Worm (Caenorhabditis elegans): ENCODE results near the gene F52E1.2.

F52E1.2 gene

DNA sequence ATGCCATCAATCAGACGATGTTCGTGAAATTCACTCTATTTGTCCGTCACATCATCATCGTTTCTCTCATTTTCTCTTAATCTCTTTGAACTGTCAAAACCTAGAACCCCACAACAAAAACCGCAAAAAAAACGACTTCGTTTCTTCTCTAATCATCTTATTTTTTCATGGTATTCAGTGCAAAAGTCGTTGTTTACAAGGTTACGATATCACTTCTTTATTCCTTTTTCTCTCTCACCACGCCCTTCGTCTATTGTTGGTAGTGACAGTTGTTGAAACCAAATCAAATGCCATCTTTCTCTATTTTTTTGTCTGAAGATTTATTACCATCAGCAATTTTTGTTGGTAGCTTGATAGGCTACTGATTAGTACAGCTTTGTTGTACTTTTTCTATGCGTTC, 38.8 kb downstream of the F52E1.2 start:
- TF ChIP-seq med-1 (GFP tag; optimal IDR thresholded peaks at IDR 0.05; ENCODE audit: insufficient read depth) (no peak), ztf-23 (GFP tag; IDR thresholded peaks at IDR 0.05) (no peak), flt-1 (GFP tag; IDR thresholded peaks at IDR 0.05) (no peak), ztf-29 (GFP tag; IDR thresholded peaks at IDR 0.05) (no peak), T22C8.4 (GFP tag; IDR thresholded peaks at IDR 0.05) (no peak), tab-1 (GFP tag; IDR thresholded peaks at IDR 0.05) (no peak), cog-1 (tag; optimal IDR thresholded peaks at IDR 0.05) (no peak), ref-1 (GFP tag; conservative IDR thresholded peaks at IDR 0.05) (no peak), klf-2 (GFP tag; conservative IDR thresholded peaks at IDR 0.05) (no peak)

DNA sequence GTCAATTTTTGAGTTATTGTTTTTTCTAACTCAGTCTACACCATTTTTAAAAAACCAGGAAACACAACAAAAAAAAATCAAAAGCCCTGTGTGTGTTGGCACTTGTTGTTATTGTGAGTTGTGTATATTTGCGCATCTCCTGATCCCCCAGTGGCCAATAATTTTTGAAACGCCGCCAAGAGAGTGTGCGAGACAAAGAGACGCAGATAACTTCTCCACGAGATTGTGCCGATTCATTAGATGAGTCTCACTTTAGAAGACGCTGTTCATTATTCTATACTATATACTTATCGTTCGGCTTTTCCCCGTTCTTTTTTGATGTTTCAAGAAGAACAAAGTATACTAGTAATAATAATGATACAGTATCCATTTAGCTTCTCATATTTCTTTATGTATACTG, 40.3 kb downstream of the F52E1.2 start:
- TF ChIP-seq flt-1 (GFP tag; IDR thresholded peaks at IDR 0.05) (no peak), tab-1 (GFP tag; IDR thresholded peaks at IDR 0.05) (no peak)

DNA sequence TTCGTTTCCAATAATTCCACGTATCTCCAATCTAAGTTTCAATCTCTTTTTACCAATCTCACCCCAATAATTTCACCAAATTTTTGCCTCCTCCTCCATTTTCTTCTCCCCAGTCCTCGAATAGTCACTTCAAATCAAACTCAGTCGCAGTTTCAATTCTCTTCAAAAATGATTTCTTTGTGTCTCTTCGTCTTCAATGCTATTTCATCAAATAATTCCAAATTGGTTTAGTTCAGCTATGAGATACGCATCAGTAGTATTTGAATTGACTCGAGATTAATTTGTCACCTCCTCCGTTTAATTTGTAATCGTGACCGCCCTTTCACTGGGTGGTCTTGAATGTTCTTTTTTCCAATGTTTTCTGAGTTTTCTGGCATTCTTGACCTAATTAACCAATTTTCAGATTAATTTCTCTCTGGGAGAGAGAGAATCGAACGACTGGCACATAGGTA, 44.6 kb downstream of the F52E1.2 start, which contains the start of gene T23B12.11:
TSS of gene T23B12.11 (plus strand) at position 402 of the 452 bp plus-strand sequence.
- no peak for TF ChIP-seq tab-1 (GFP tag; IDR thresholded peaks at IDR 0.05)
- no peak for TF ChIP-seq ztf-23 (GFP tag; IDR thresholded peaks at IDR 0.05)
- no peak for TF ChIP-seq ztf-29 (GFP tag; IDR thresholded peaks at IDR 0.05)
- no peak for TF ChIP-seq med-1 (GFP tag; optimal IDR thresholded peaks at IDR 0.05; ENCODE audit: insufficient read depth)
- TF ChIP-seq ref-1 (GFP tag; conservative IDR thresholded peaks at IDR 0.05), result no peak
- TF ChIP-seq cog-1 (tag; optimal IDR thresholded peaks at IDR 0.05), result no peak
- no peak for TF ChIP-seq klf-2 (GFP tag; conservative IDR thresholded peaks at IDR 0.05)

DNA sequence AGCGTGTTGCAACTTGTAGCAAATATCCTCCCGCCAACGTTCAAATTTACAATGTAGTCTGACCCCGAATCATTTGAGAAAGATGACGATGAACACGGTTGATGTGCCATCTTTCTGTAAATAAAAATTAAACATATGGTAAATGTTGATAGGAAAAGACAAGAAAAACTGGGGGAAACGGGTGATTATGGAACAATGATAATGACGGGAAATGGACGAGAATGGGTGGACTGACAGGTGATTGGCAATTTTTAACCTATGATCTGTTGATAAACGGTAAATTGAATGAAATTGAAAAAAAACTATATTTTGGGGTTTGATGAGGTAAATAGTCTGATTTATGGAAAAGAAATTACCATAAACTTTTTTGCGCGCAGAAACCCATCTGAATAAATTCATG, 49.9 kb downstream of the F52E1.2 start, which contains the start of gene T23B12.6:
TSS of gene T23B12.6 (minus strand) at position 114 of the 400 bp plus-strand sequence.
- no peak for TF ChIP-seq ztf-29 (GFP tag; IDR thresholded peaks at IDR 0.05)
- no peak for TF ChIP-seq klf-2 (GFP tag; conservative IDR thresholded peaks at IDR 0.05)
- no peak for TF ChIP-seq ref-1 (GFP tag; conservative IDR thresholded peaks at IDR 0.05)
- TF ChIP-seq ztf-23 (GFP tag; IDR thresholded peaks at IDR 0.05), result no peak
- no peak for TF ChIP-seq T22C8.4 (GFP tag; IDR thresholded peaks at IDR 0.05)
- TF ChIP-seq flt-1 (GFP tag; IDR thresholded peaks at IDR 0.05), result no peak
- no peak for TF ChIP-seq med-1 (GFP tag; optimal IDR thresholded peaks at IDR 0.05; ENCODE audit: insufficient read depth)
- TF ChIP-seq tab-1 (GFP tag; IDR thresholded peaks at IDR 0.05), result no peak
- TF ChIP-seq cog-1 (tag; optimal IDR thresholded peaks at IDR 0.05), result no peak

DNA sequence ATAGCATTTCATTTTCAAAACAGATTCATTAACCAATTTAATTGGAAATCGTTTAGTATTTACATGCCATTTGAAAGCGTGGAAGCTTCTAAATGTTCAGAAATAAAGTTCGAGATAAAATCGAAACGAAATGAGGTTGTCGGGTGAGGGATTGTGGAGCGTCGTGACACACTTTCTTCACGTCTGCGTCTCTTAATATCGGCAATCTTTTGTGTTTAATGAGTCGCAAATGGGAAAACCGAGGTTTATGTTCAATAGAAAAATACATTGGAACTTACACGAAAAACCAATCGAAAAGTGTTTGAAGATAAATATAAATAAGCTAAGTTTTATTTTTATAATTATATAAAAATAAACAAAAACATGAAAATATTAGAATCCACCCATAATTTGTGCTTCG, 50.4 kb downstream of the F52E1.2 start:
- no peak for TF ChIP-seq tab-1 (GFP tag; IDR thresholded peaks at IDR 0.05)
- no peak for TF ChIP-seq ref-1 (GFP tag; conservative IDR thresholded peaks at IDR 0.05)
- no peak for TF ChIP-seq ztf-29 (GFP tag; IDR thresholded peaks at IDR 0.05)
- TF ChIP-seq ztf-23 (GFP tag; IDR thresholded peaks at IDR 0.05), result no peak
- TF ChIP-seq med-1 (GFP tag; optimal IDR thresholded peaks at IDR 0.05; ENCODE audit: insufficient read depth), result no peak
- TF ChIP-seq klf-2 (GFP tag; conservative IDR thresholded peaks at IDR 0.05), result no peak
- TF ChIP-seq T22C8.4 (GFP tag; IDR thresholded peaks at IDR 0.05), result no peak
- no peak for TF ChIP-seq cog-1 (tag; optimal IDR thresholded peaks at IDR 0.05)
- no peak for TF ChIP-seq flt-1 (GFP tag; IDR thresholded peaks at IDR 0.05)
